Fruit fly (Drosophila melanogaster) whole organism, prepupa: ENCODE data around the gene nAChRalpha6.

Experiments used
- Blimp-1 ChIP-seq: fragments of 200-800 bp; sonication (Bioruptor generic); optimal IDR thresholded peaks from 3 replicates; lab custom pipeline; 2017; ENCODE audit warnings: missing biosample characterization, missing genetic modification characterization, mild to moderate bottlenecking, moderate library complexity, missing genetic modification reagents
- CG10631 ChIP-seq: fragments of 200-800 bp; sonication (Bioruptor generic); optimal IDR thresholded peaks from 2 replicates; lab custom pipeline; 2016; ENCODE audit warnings: missing biosample characterization, missing genetic modification characterization
- CG10669 ChIP-seq: fragments of 200-800 bp; sonication (Bioruptor generic); optimal IDR thresholded peaks from 3 replicates; lab custom pipeline; 2018; ENCODE audit warnings: missing biosample characterization, mild to moderate bottlenecking, missing genetic modification characterization, moderate library complexity
- CG11294 ChIP-seq: fragments of 200-800 bp; sonication (Bioruptor generic); IDR thresholded peaks from 2 replicates; pipeline ENCODE4 v1.3.6; 2022; ENCODE audit warnings: missing biosample characterization, missing genetic modification characterization
- CG15336 ChIP-seq: fragments of 200-800 bp; sonication (Bioruptor generic); IDR thresholded peaks from 2 replicates; pipeline ENCODE4 v1.3.6; 2022; ENCODE audit warnings: missing biosample characterization, missing genetic modification characterization
- CG1621 ChIP-seq: fragments of 200-800 bp; sonication (Bioruptor generic); optimal IDR thresholded peaks from 3 replicates; lab custom pipeline; 2018; ENCODE audit warnings: missing biosample characterization, mild to moderate bottlenecking, missing genetic modification characterization
- CG16779 ChIP-seq: fragments of 200-800 bp; sonication (Bioruptor generic); optimal IDR thresholded peaks from 3 replicates; lab custom pipeline; 2017; ENCODE audit warnings: missing biosample characterization, mild to moderate bottlenecking, missing genetic modification characterization
- CG3032 ChIP-seq: fragments of 200-800 bp; optimal IDR thresholded peaks from 2 replicates; lab custom pipeline; 2019; ENCODE audit warnings: missing biosample characterization, mild to moderate bottlenecking, missing genetic modification characterization, moderate library complexity
- CG31627 ChIP-seq: fragments of 200-800 bp; sonication (Bioruptor generic); optimal IDR thresholded peaks from 3 replicates; lab custom pipeline; 2016; ENCODE audit warnings: missing biosample characterization, missing genetic modification characterization
- CG32006 ChIP-seq: fragments of 200-800 bp; sonication (Bioruptor generic); optimal IDR thresholded peaks from 3 replicates; lab custom pipeline; 2017; ENCODE audit warnings: missing biosample characterization, mild to moderate bottlenecking, missing genetic modification characterization
- CG34406 ChIP-seq: fragments of 200-800 bp; sonication (Bioruptor generic); optimal IDR thresholded peaks from 3 replicates; lab custom pipeline; 2016; ENCODE audit warnings: missing biosample characterization, missing genetic modification characterization
- CG3919 ChIP-seq: fragments of 200-800 bp; sonication (Bioruptor generic); optimal IDR thresholded peaks from 3 replicates; lab custom pipeline; 2016; ENCODE audit warnings: missing biosample characterization, missing genetic modification characterization
- CG4318 ChIP-seq: fragments of 200-800 bp; sonication (Bioruptor generic); optimal IDR thresholded peaks from 3 replicates; lab custom pipeline; 2017; ENCODE audit warnings: missing biosample characterization, mild to moderate bottlenecking, missing genetic modification characterization
- CG6163 ChIP-seq: fragments of 200-800 bp; sonication (Bioruptor generic); IDR thresholded peaks from 3 replicates; pipeline ENCODE4 v1.3.6; 2022; ENCODE audit warnings: missing biosample characterization, missing genetic modification characterization
- CG6276 ChIP-seq: fragments of 200-800 bp; sonication (Bioruptor generic); optimal IDR thresholded peaks from 2 replicates; lab custom pipeline; 2017; ENCODE audit warnings: missing biosample characterization, mild to moderate bottlenecking, missing genetic modification characterization
- CG6808 ChIP-seq: fragments of 200-800 bp; sonication (Bioruptor generic); optimal IDR thresholded peaks from 3 replicates; lab custom pipeline; 2017; ENCODE audit warnings: missing biosample characterization, missing genetic modification characterization, mild to moderate bottlenecking, moderate library complexity, missing genetic modification reagents
- CG6854 ChIP-seq: fragments of 200-800 bp; sonication (Bioruptor generic); optimal IDR thresholded peaks from 2 replicates; lab custom pipeline; 2017; ENCODE audit warnings: missing biosample characterization, mild to moderate bottlenecking, missing genetic modification characterization
- CG8119 ChIP-seq: fragments of 200-800 bp; sonication (Bioruptor generic); IDR thresholded peaks from 3 replicates; pipeline ENCODE4 v1.3.6; 2022; ENCODE audit warnings: missing biosample characterization, missing genetic modification characterization
- CG8319 ChIP-seq: fragments of 200-800 bp; sonication (Bioruptor generic); optimal IDR thresholded peaks from 3 replicates; lab custom pipeline; 2016; ENCODE audit warnings: missing biosample characterization, missing genetic modification characterization
- CG8632 ChIP-seq: fragments of 200-800 bp; sonication (Bioruptor generic); optimal IDR thresholded peaks from 3 replicates; lab custom pipeline; 2016; ENCODE audit warnings: missing biosample characterization, missing genetic modification characterization
- CG9139 ChIP-seq: fragments of 200-800 bp; sonication (Bioruptor generic); optimal IDR thresholded peaks from 3 replicates; lab custom pipeline; 2017; ENCODE audit warnings: missing biosample characterization, mild to moderate bottlenecking, missing genetic modification characterization
- Eip75B ChIP-seq: fragments of 200-800 bp; sonication (Bioruptor generic); optimal IDR thresholded peaks from 3 replicates; lab custom pipeline; 2016; ENCODE audit warnings: missing biosample characterization, missing genetic modification characterization
- Eip78C ChIP-seq: fragments of 200-800 bp; sonication (Bioruptor generic); peaks from one replicate; lab custom pipeline; 2016; ENCODE audit warnings: missing biosample characterization, missing genetic modification characterization
- Eip93F ChIP-seq: fragments of 200-800 bp; sonication (Bioruptor generic); optimal IDR thresholded peaks from 2 replicates; lab custom pipeline; 2016; ENCODE audit warnings: missing biosample characterization, mild to moderate bottlenecking, missing genetic modification characterization
- Ets21C ChIP-seq: fragments of 200-800 bp; sonication (Bioruptor generic); optimal IDR thresholded peaks from 3 replicates; lab custom pipeline; 2016; ENCODE audit warnings: missing biosample characterization, missing genetic modification characterization
- Gug ChIP-seq: fragments of 200-800 bp; sonication (Bioruptor generic); IDR thresholded peaks from 2 replicates; pipeline ENCODE4 v1.3.6; 2022; ENCODE audit warnings: missing biosample characterization, missing genetic modification characterization
- Hr38 ChIP-seq: sonication (Bioruptor generic); optimal IDR thresholded peaks from 2 replicates; lab custom pipeline; 2016; ENCODE audit warnings: missing biosample characterization, missing genetic modification characterization
- Lpt ChIP-seq: fragments of 200-800 bp; sonication (Bioruptor generic); optimal IDR thresholded peaks from 3 replicates; lab custom pipeline; 2016; ENCODE audit warnings: missing biosample characterization, missing genetic modification characterization
- Met ChIP-seq: fragments of 200-800 bp; sonication (Bioruptor generic); optimal IDR thresholded peaks from 3 replicates; lab custom pipeline; 2016; ENCODE audit warnings: missing biosample characterization, missing genetic modification characterization
- OdsH ChIP-seq: fragments of 200-800 bp; sonication (Bioruptor generic); optimal IDR thresholded peaks from 3 replicates; lab custom pipeline; 2016; ENCODE audit warnings: missing biosample characterization, missing genetic modification characterization
- Smox ChIP-seq: fragments of 200-800 bp; sonication (Bioruptor generic); optimal IDR thresholded peaks from 3 replicates; lab custom pipeline; 2016; ENCODE audit warnings: missing biosample characterization, missing genetic modification characterization
- Sox102F ChIP-seq: fragments of 200-800 bp; sonication (Bioruptor generic); optimal IDR thresholded peaks from 2 replicates; lab custom pipeline; 2016; ENCODE audit warnings: missing biosample characterization, mild to moderate bottlenecking, missing genetic modification characterization
- Sox14 ChIP-seq: fragments of 200-800 bp; sonication (Bioruptor generic); optimal IDR thresholded peaks from 3 replicates; lab custom pipeline; 2016; ENCODE audit warnings: missing biosample characterization, missing genetic modification characterization
- Sox15 ChIP-seq: fragments of 200-800 bp; sonication (Bioruptor generic); optimal IDR thresholded peaks from 3 replicates; lab custom pipeline; 2016; ENCODE audit warnings: missing biosample characterization, missing genetic modification characterization
- achi ChIP-seq: fragments of 200-800 bp; sonication (Bioruptor generic); optimal IDR thresholded peaks from 3 replicates; lab custom pipeline; 2016; ENCODE audit warnings: missing biosample characterization, missing genetic modification characterization
- acj6 ChIP-seq: fragments of 200-800 bp; sonication (Bioruptor generic); optimal IDR thresholded peaks from 3 replicates; lab custom pipeline; 2016; ENCODE audit warnings: missing biosample characterization, missing genetic modification characterization
- cyc ChIP-seq: fragments of 200-800 bp; sonication (Bioruptor generic); optimal IDR thresholded peaks from 3 replicates; lab custom pipeline; 2016; ENCODE audit warnings: missing biosample characterization, missing genetic modification characterization
- dac ChIP-seq: fragments of 200-800 bp; sonication (Bioruptor generic); optimal IDR thresholded peaks from 2 replicates; lab custom pipeline; 2017; ENCODE audit warnings: missing biosample characterization, mild to moderate bottlenecking, missing genetic modification characterization
- dsx ChIP-seq: fragments of 200-800 bp; optimal IDR thresholded peaks from 3 replicates; lab custom pipeline; 2019; ENCODE audit warnings: missing biosample characterization, mild to moderate bottlenecking, missing genetic modification characterization, moderate library complexity; ENCODE audit not compliant: poor library complexity, severe bottlenecking
- eg ChIP-seq: fragments of 200-800 bp; sonication (Bioruptor generic); IDR thresholded peaks from 3 replicates; pipeline ENCODE4 v1.3.6; 2022; ENCODE audit warnings: missing biosample characterization, missing genetic modification characterization
- esn ChIP-seq: fragments of 200-800 bp; sonication (Bioruptor generic); optimal IDR thresholded peaks from 2 replicates; lab custom pipeline; 2016; ENCODE audit warnings: missing biosample characterization, mild to moderate bottlenecking, missing genetic modification characterization, moderate library complexity
- fd59A ChIP-seq: fragments of 200-800 bp; sonication (Bioruptor generic); optimal IDR thresholded peaks from 2 replicates; lab custom pipeline; 2017; ENCODE audit warnings: missing biosample characterization, mild to moderate bottlenecking, missing genetic modification characterization, missing genetic modification reagents
- fd85E ChIP-seq: fragments of 200-800 bp; sonication (Bioruptor generic); optimal IDR thresholded peaks from 3 replicates; lab custom pipeline; 2016; ENCODE audit warnings: missing biosample characterization, missing genetic modification characterization
- fkh ChIP-seq: fragments of 200-800 bp; sonication (Bioruptor generic); optimal IDR thresholded peaks from 3 replicates; lab custom pipeline; 2017; ENCODE audit warnings: missing biosample characterization, mild to moderate bottlenecking, missing genetic modification characterization, moderate library complexity
- lz ChIP-seq: fragments of 200-800 bp; sonication (Bioruptor generic); optimal IDR thresholded peaks from 3 replicates; lab custom pipeline; 2016; ENCODE audit warnings: missing biosample characterization, missing genetic modification characterization
- net ChIP-seq: fragments of 200-800 bp; sonication (Bioruptor generic); optimal IDR thresholded peaks from 3 replicates; lab custom pipeline; 2016; ENCODE audit warnings: missing biosample characterization, missing genetic modification characterization
- pdm3 ChIP-seq: fragments of 200-800 bp; sonication (Bioruptor generic); optimal IDR thresholded peaks from 3 replicates; lab custom pipeline; 2016; ENCODE audit warnings: missing biosample characterization, missing genetic modification characterization
- salr ChIP-seq, 2 experiments: fragments of 200-800 bp; sonication (Bioruptor generic); optimal IDR thresholded peaks; 3 replicates each; lab custom pipeline; 2016 to 2018; ENCODE audit warnings: missing biosample characterization in 2 of 2, missing genetic modification characterization in 2 of 2, mild to moderate bottlenecking in 1 of 2
- spab ChIP-seq: fragments of 200-800 bp; sonication (Bioruptor generic); optimal IDR thresholded peaks from 2 replicates; lab custom pipeline; 2017; ENCODE audit warnings: missing biosample characterization, mild to moderate bottlenecking, missing genetic modification characterization, missing genetic modification reagents
- ss ChIP-seq, 2 experiments: fragments of 200-800 bp; sonication (Bioruptor generic); optimal IDR thresholded peaks; 2 replicates in 1 of 2; 3 replicates in 1 of 2; lab custom pipeline; 2017 to 2018; ENCODE audit warnings: mild to moderate bottlenecking in 2 of 2, missing biosample characterization in 2 of 2, missing genetic modification characterization in 2 of 2, moderate library complexity in 1 of 2
- svp ChIP-seq: fragments of 200-800 bp; sonication (Bioruptor generic); peaks from one replicate; lab custom pipeline; 2016; ENCODE audit warnings: missing biosample characterization, missing genetic modification characterization
- topi ChIP-seq: fragments of 200-800 bp; sonication (Bioruptor generic); optimal IDR thresholded peaks from 3 replicates; lab custom pipeline; 2016; ENCODE audit warnings: missing biosample characterization, missing genetic modification characterization
- vri ChIP-seq: fragments of 200-800 bp; sonication (Bioruptor generic); optimal IDR thresholded peaks from 3 replicates; lab custom pipeline; 2016; ENCODE audit warnings: missing biosample characterization, mild to moderate bottlenecking, missing genetic modification characterization

Gene nAChRalpha6

DNA sequence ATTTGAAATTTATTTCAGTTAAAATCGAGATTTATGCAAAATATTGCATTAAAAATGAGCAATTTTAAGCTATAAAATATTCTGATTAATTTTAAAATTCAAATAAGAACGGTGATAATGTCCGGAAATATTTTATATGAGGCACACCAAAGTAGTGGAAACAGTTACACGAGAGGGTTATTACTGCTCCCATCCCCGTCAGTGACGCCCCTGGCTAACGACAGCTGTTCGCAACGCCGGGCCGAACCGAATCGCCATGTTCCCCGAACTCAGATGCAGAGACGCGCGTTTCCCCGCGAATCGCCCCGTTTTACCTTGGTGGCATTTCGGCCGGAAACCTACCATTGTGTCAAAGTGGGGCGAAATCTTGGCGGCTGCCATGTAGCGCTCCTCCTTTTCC is 25.7 kb upstream of the nAChRalpha6 start:
- TF ChIP-seq Eip93F (GFP tag; lab: Kevin White, UChicago) (no peak), CG3032 (tag; lab: Kevin White, UChicago) (no peak), lz (GFP tag; lab: Kevin White, UChicago) (peak; percentile 40), pdm3 (GFP tag; lab: Kevin White, UChicago) (peak; percentile 28), CG6163 (peak; percentile 49; the same call in 2 of the 3 replicates), fkh (no peak), dsx (GFP tag; lab: Kevin White, UChicago) (no peak), CG3919 (GFP tag; lab: Kevin White, UChicago) (no peak), fd85E (GFP tag; lab: Kevin White, UChicago) (no peak), vri (GFP tag; lab: Kevin White, UChicago) (no peak), svp (GFP tag; lab: Kevin White, UChicago) (no peak), CG31627 (GFP tag; lab: Kevin White, UChicago) (no peak), CG4318 (GFP tag; lab: Kevin White, UChicago) (no peak), Eip75B (GFP tag; lab: Kevin White, UChicago) (peak; percentile 16), net (GFP tag; lab: Kevin White, UChicago) (peak; percentile 37), CG15336 (no peak), Met (peak; percentile 8), CG6276 (no peak), CG16779 (tag; lab: Kevin White, UChicago) (no peak), Sox102F (no peak), Lpt (GFP tag; lab: Kevin White, UChicago) (no peak), esn (GFP tag; lab: Kevin White, UChicago) (no peak), Gug (0 out of 2 replicates have a peak, but pooled peaks have one; percentile 13), Ets21C (GFP tag; lab: Kevin White, UChicago) (no peak), Eip78C (peak; percentile 43), Smox (GFP tag; lab: Kevin White, UChicago) (peak; percentile 13), CG8119 (peak; percentile 28; the same call in 2 of the 3 replicates), spab (GFP tag; lab: Kevin White, UChicago) (no peak), CG34406 (GFP tag; lab: Kevin White, UChicago) (no peak), Blimp-1 (GFP tag; lab: Kevin White, UChicago) (no peak), fd59A (GFP tag; lab: Kevin White, UChicago) (no peak), CG6808 (GFP tag; lab: Kevin White, UChicago) (no peak), CG10669 (GFP tag; lab: Kevin White, UChicago) (no peak), dac (no peak), CG8632 (GFP tag; lab: Kevin White, UChicago) (no peak), CG11294 (GFP tag; lab: Robert Waterston, UW) (no peak), Hr38 (no peak), CG9139 (GFP tag; lab: Kevin White, UChicago) (no peak), CG6854 (GFP tag; lab: Kevin White, UChicago) (no peak), ss (GFP tag; optimal IDR thresholded peaks at IDR 0.05; lab: Kevin White, UChicago) (no peak), Sox14 (GFP tag; lab: Kevin White, UChicago) (no peak), CG10631 (no peak), topi (no peak), CG32006 (peak; percentile 7), CG1621 (no peak), salr (GFP tag; optimal IDR thresholded peaks at IDR 0.05; lab: Kevin White, UChicago) (no peak), eg (GFP tag; lab: Robert Waterston, UW) (peak; percentile 80), Sox15 (no peak), OdsH (GFP tag; lab: Kevin White, UChicago) (no peak), acj6 (GFP tag; lab: Kevin White, UChicago) (peak; percentile 1), CG8319 (GFP tag; lab: Kevin White, UChicago) (no peak), cyc (peak; percentile 9), achi (peak; percentile 6)
